Fruit fly (Drosophila melanogaster) whole organism, embryonic: ENCODE data around the gene CG43672.

ENCODE experiments used
- Ada2b ChIP-seq: fragments of 200-800 bp; sonication (Bioruptor generic); IDR thresholded peaks from 2 replicates; pipeline ENCODE4 v1.3.6; 2022; ENCODE audit warnings: missing biosample characterization, missing genetic modification characterization
- CG11695 ChIP-seq: fragments of 200-800 bp; sonication (Bioruptor generic); IDR thresholded peaks from 3 replicates; pipeline ENCODE4 v1.3.6; 2022; ENCODE audit warnings: missing biosample characterization, missing genetic modification characterization
- CG13775 ChIP-seq: fragments of 200-800 bp; sonication (Bioruptor generic); optimal IDR thresholded peaks from 3 replicates; lab custom pipeline; 2017; ENCODE audit warnings: missing biosample characterization, mild to moderate bottlenecking, missing genetic modification characterization
- CG13894 ChIP-seq: fragments of 200-800 bp; sonication (Bioruptor generic); optimal IDR thresholded peaks from 3 replicates; lab custom pipeline; 2018; ENCODE audit warnings: missing biosample characterization, mild to moderate bottlenecking, missing genetic modification characterization, moderate library complexity
- CG15696 ChIP-seq: fragments of 200-800 bp; sonication (Bioruptor generic); optimal IDR thresholded peaks from 2 replicates; lab custom pipeline; 2019; ENCODE audit warnings: missing biosample characterization, mild to moderate bottlenecking, missing genetic modification characterization, moderate library complexity
- CG16779 ChIP-seq: fragments of 200-800 bp; sonication (Bioruptor generic); IDR thresholded peaks from 2 replicates; pipeline ENCODE4 v1.3.6; 2022; ENCODE audit warnings: missing biosample characterization, missing genetic modification characterization
- CG16813 ChIP-seq: fragments of 200-800 bp; sonication (Bioruptor generic); IDR thresholded peaks from 3 replicates; pipeline ENCODE4 v1.3.6; 2022; ENCODE audit warnings: missing biosample characterization, missing genetic modification characterization; ENCODE audit not compliant: partially characterized antibody
- CG17328 ChIP-seq: fragments of 200-800 bp; sonication (Bioruptor generic); IDR thresholded peaks from 2 replicates; pipeline ENCODE4 v1.3.6; 2022; ENCODE audit warnings: missing biosample characterization, missing genetic modification characterization
- CG18599 ChIP-seq: fragments of 200-800 bp; sonication (Bioruptor generic); optimal IDR thresholded peaks from 3 replicates; lab custom pipeline; 2017; ENCODE audit warnings: missing biosample characterization, missing genetic modification characterization, mild to moderate bottlenecking, moderate library complexity, missing genetic modification reagents
- CG2678 ChIP-seq: fragments of 200-800 bp; sonication (Bioruptor generic); optimal IDR thresholded peaks from 3 replicates; lab custom pipeline; 2019; ENCODE audit warnings: missing biosample characterization, mild to moderate bottlenecking, missing genetic modification characterization, moderate library complexity
- CG5180 ChIP-seq: fragments of 200-800 bp; sonication (Bioruptor generic); optimal IDR thresholded peaks from 3 replicates; lab custom pipeline; 2017; ENCODE audit warnings: missing biosample characterization, missing genetic modification characterization, mild to moderate bottlenecking, moderate library complexity, missing genetic modification reagents
- CG8089 ChIP-seq: fragments of 200-800 bp; sonication (Bioruptor generic); optimal IDR thresholded peaks from 3 replicates; lab custom pipeline; 2016; ENCODE audit warnings: missing biosample characterization, missing genetic modification characterization
- CG9876 ChIP-seq: fragments of 200-800 bp; sonication (Bioruptor generic); optimal IDR thresholded peaks from 2 replicates; lab custom pipeline; 2016; ENCODE audit warnings: missing biosample characterization, missing genetic modification characterization
- CG9932 ChIP-seq: fragments of 200-800 bp; sonication (Bioruptor generic); IDR thresholded peaks from 2 replicates; pipeline ENCODE4 v1.3.6; 2022; ENCODE audit warnings: missing biosample characterization, missing genetic modification characterization
- CHES-1-like ChIP-seq: fragments of 200-800 bp; sonication (Bioruptor generic); optimal IDR thresholded peaks from 2 replicates; lab custom pipeline; 2016; ENCODE audit warnings: missing biosample characterization, missing genetic modification characterization
- Chrac-16 ChIP-seq: fragments of 200-800 bp; sonication (Bioruptor generic); optimal IDR thresholded peaks from 3 replicates; lab custom pipeline; 2016; ENCODE audit warnings: missing biosample characterization, missing genetic modification characterization
- CkIIα-i1 ChIP-seq: fragments of 200-800 bp; sonication (Bioruptor generic); IDR thresholded peaks from 2 replicates; pipeline ENCODE4 v1.3.6; 2022; ENCODE audit warnings: missing biosample characterization, missing genetic modification characterization
- Dad ChIP-seq: fragments of 200-800 bp; sonication (Bioruptor generic); optimal IDR thresholded peaks from 3 replicates; lab custom pipeline; 2016; ENCODE audit warnings: missing biosample characterization, missing genetic modification characterization
- Dip2 ChIP-seq: fragments of 200-800 bp; sonication (Bioruptor generic); IDR thresholded peaks from 2 replicates; pipeline ENCODE4 v1.3.6; 2022; ENCODE audit warnings: missing biosample characterization, missing genetic modification characterization
- ERR ChIP-seq: fragments of 200-800 bp; sonication (Bioruptor generic); optimal IDR thresholded peaks from 2 replicates; lab custom pipeline; 2016; ENCODE audit warnings: missing biosample characterization, missing genetic modification characterization
- GATAe ChIP-seq: fragments of 200-800 bp; sonication (Bioruptor generic); conservative IDR thresholded peaks from 2 replicates; pipeline ENCODE4 v1.3.6; 2022; ENCODE audit warnings: missing biosample characterization, missing genetic modification characterization
- Gsc ChIP-seq: fragments of 200-800 bp; sonication (Bioruptor generic); IDR thresholded peaks from 2 replicates; pipeline ENCODE4 v1.3.6; 2022; ENCODE audit warnings: missing biosample characterization, missing genetic modification characterization
- Hmr ChIP-seq: fragments of 200-800 bp; sonication (Bioruptor generic); optimal IDR thresholded peaks from 3 replicates; lab custom pipeline; 2017; ENCODE audit warnings: mild to moderate bottlenecking, missing biosample characterization, missing genetic modification reagents, missing genetic modification characterization
- Hr51 ChIP-seq, 2 experiments: fragments of 200-800 bp; sonication (Bioruptor generic); optimal IDR thresholded peaks; 2 replicates in 1 of 2; 3 replicates in 1 of 2; lab custom pipeline; 2016 to 2018; ENCODE audit warnings: missing biosample characterization in 2 of 2, missing genetic modification characterization in 2 of 2, mild to moderate bottlenecking in 1 of 2, moderate library complexity in 1 of 2
- NC2β ChIP-seq: fragments of 200-800 bp; sonication (Bioruptor generic); optimal IDR thresholded peaks from 2 replicates; lab custom pipeline; 2016; ENCODE audit warnings: missing biosample characterization, missing genetic modification characterization
- NfI ChIP-seq: fragments of 200-800 bp; sonication (Bioruptor generic); optimal IDR thresholded peaks from 3 replicates; lab custom pipeline; 2018; ENCODE audit warnings: missing biosample characterization, mild to moderate bottlenecking, missing genetic modification characterization, moderate library complexity
- PHDP ChIP-seq: fragments of 200-800 bp; sonication (Bioruptor generic); optimal IDR thresholded peaks from 3 replicates; lab custom pipeline; 2018; ENCODE audit warnings: missing biosample characterization, mild to moderate bottlenecking, missing genetic modification characterization, moderate library complexity
- ato ChIP-seq: fragments of 200-800 bp; sonication (Bioruptor generic); IDR thresholded peaks from 2 replicates; pipeline ENCODE4 v1.3.6; 2022; ENCODE audit warnings: missing biosample characterization, missing genetic modification characterization; ENCODE audit not compliant: partially characterized antibody
- bab2 ChIP-seq: fragments of 200-800 bp; sonication (Bioruptor generic); optimal IDR thresholded peaks from 2 replicates; lab custom pipeline; 2016; ENCODE audit warnings: missing biosample characterization, missing genetic modification characterization
- br ChIP-seq: fragments of >200 bp; optimal IDR thresholded peaks from 2 replicates; lab custom pipeline; 2017
- chm ChIP-seq: fragments of 200-800 bp; sonication (Bioruptor generic); IDR thresholded peaks from 2 replicates; pipeline ENCODE4 v1.3.6; 2022; ENCODE audit warnings: missing biosample characterization, missing genetic modification characterization
- dati ChIP-seq: fragments of 200-800 bp; sonication (Bioruptor generic); IDR thresholded peaks from 2 replicates; pipeline ENCODE4 v1.3.6; 2022; ENCODE audit warnings: missing biosample characterization, missing genetic modification characterization
- esg ChIP-seq: fragments of 200-800 bp; sonication (Bioruptor generic); conservative IDR thresholded peaks from 2 replicates; pipeline ENCODE4 v1.3.6; 2022; ENCODE audit warnings: missing biosample characterization, missing genetic modification characterization
- fd96Cb ChIP-seq: fragments of 200-800 bp; sonication (Bioruptor generic); optimal IDR thresholded peaks from 2 replicates; lab custom pipeline; 2018; ENCODE audit warnings: missing biosample characterization, mild to moderate bottlenecking, missing genetic modification characterization, moderate library complexity
- fru ChIP-seq: fragments of >200 bp; optimal IDR thresholded peaks from 2 replicates; lab custom pipeline; 2017
- ftz-f1 ChIP-seq: fragments of 200-800 bp; sonication (Bioruptor generic); optimal IDR thresholded peaks from 2 replicates; lab custom pipeline; 2016; ENCODE audit warnings: missing biosample characterization, missing genetic modification characterization
- fu2 ChIP-seq: fragments of 200-800 bp; sonication (Bioruptor generic); optimal IDR thresholded peaks from 2 replicates; lab custom pipeline; 2016; ENCODE audit warnings: missing biosample characterization, missing genetic modification characterization
- grn ChIP-seq: fragments of 200-800 bp; sonication (Bioruptor generic); optimal IDR thresholded peaks from 3 replicates; lab custom pipeline; 2017; ENCODE audit warnings: missing biosample characterization, missing genetic modification characterization
- hb ChIP-seq: fragments of 200-800 bp; sonication (Bioruptor generic); IDR thresholded peaks from 3 replicates; pipeline ENCODE4 v1.3.6; 2022; ENCODE audit warnings: missing biosample characterization, missing genetic modification characterization; ENCODE audit not compliant: partially characterized antibody
- kah ChIP-seq: fragments of 200-800 bp; sonication (Bioruptor generic); optimal IDR thresholded peaks from 2 replicates; lab custom pipeline; 2018; ENCODE audit warnings: missing biosample characterization, mild to moderate bottlenecking, missing genetic modification characterization
- lmd ChIP-seq: fragments of 200-800 bp; sonication (Bioruptor generic); IDR thresholded peaks from 2 replicates; pipeline ENCODE4 v1.3.6; 2022; ENCODE audit warnings: missing biosample characterization, missing genetic modification characterization
- maf-S ChIP-seq: fragments of 200-800 bp; sonication (Bioruptor generic); optimal IDR thresholded peaks from 2 replicates; lab custom pipeline; 2016; ENCODE audit warnings: missing biosample characterization, missing genetic modification characterization
- nerfin-1 ChIP-seq: fragments of 200-800 bp; sonication (Bioruptor generic); optimal IDR thresholded peaks from 3 replicates; lab custom pipeline; 2019; ENCODE audit warnings: missing biosample characterization, mild to moderate bottlenecking, missing genetic modification characterization, moderate library complexity
- pb ChIP-seq: fragments of 200-800 bp; sonication (Bioruptor generic); optimal IDR thresholded peaks from 3 replicates; lab custom pipeline; 2016; ENCODE audit warnings: missing biosample characterization, missing genetic modification characterization
- pros ChIP-seq: fragments of 200-800 bp; sonication (Bioruptor generic); optimal IDR thresholded peaks from 3 replicates; lab custom pipeline; 2019; ENCODE audit warnings: missing biosample characterization, mild to moderate bottlenecking, missing genetic modification characterization, moderate library complexity
- schlank ChIP-seq: fragments of 200-800 bp; sonication (Bioruptor generic); optimal IDR thresholded peaks from 2 replicates; lab custom pipeline; 2018; ENCODE audit warnings: missing biosample characterization, mild to moderate bottlenecking, missing genetic modification characterization
- sens-2 ChIP-seq: fragments of 200-800 bp; sonication (Bioruptor generic); IDR thresholded peaks from 2 replicates; pipeline ENCODE4 v1.3.6; 2022; ENCODE audit warnings: missing biosample characterization, missing genetic modification characterization
- stwl ChIP-seq: fragments of 200-800 bp; sonication (Bioruptor generic); optimal IDR thresholded peaks from 3 replicates; lab custom pipeline; 2018; ENCODE audit warnings: missing biosample characterization, mild to moderate bottlenecking, missing genetic modification characterization, moderate library complexity
- twi ChIP-seq: fragments of 200-800 bp; optimal IDR thresholded peaks from 2 replicates; lab custom pipeline; 2019; ENCODE audit warnings: missing biosample characterization, mild to moderate bottlenecking, missing genetic modification characterization, moderate library complexity
- wdn ChIP-seq: fragments of 200-800 bp; sonication (Bioruptor generic); IDR thresholded peaks from 2 replicates; pipeline ENCODE4 v1.3.6; 2022; ENCODE audit warnings: missing biosample characterization, missing genetic modification characterization

The CG43672 gene

dm6 chrX:15788235-15789187, 15.7 kb downstream of the CG43672 start, which contains the start of gene Rhp (continued):
- TF ChIP-seq pros (GFP tag; lab: Kevin White, UChicago) (no peak), CG11695 (GFP tag; lab: Robert Waterston, UW) (0 out of 3 replicates have a peak, but pooled peaks have one; percentile 34), ftz-f1 (GFP tag; lab: Kevin White, UChicago) (no peak), CG15696 (tag; lab: Kevin White, UChicago) (peak; percentile 75), CG9876 (no peak), lmd (GFP tag; lab: Robert Waterston, UW) (no peak), Gsc (GFP tag; lab: Robert Waterston, UW) (no peak), chm (GFP tag; lab: Robert Waterston, UW) (no peak), CG18599 (GFP tag; lab: Kevin White, UChicago) (no peak), schlank (tag; lab: Kevin White, UChicago) (no peak), CG8089 (GFP tag; lab: Kevin White, UChicago) (no peak), Dip2 (no peak), esg (GFP tag; lab: Robert Waterston, UW) (no peak), bab2 (GFP tag; lab: Kevin White, UChicago) (no peak), grn (GFP tag; lab: Kevin White, UChicago) (no peak), maf-S (GFP tag; lab: Kevin White, UChicago) (no peak), twi (tag; lab: Kevin White, UChicago) (no peak), stwl (tag; lab: Kevin White, UChicago) (no peak), fd96Cb (tag; lab: Kevin White, UChicago) (no peak), wdn (GFP tag; lab: Robert Waterston, UW) (no peak), ERR (no peak), NfI (GFP tag; lab: Kevin White, UChicago) (peak; percentile 0), CG13775 (GFP tag; lab: Kevin White, UChicago) (no peak), Chrac-16 (GFP tag; lab: Kevin White, UChicago) (no peak), pb (GFP tag; lab: Kevin White, UChicago) (no peak), CHES-1-like (GFP tag; lab: Kevin White, UChicago) (no peak), CG16813 (GFP tag; lab: Robert Waterston, UW) (peak; percentile 27; the same call in 1 of the 3 replicates), nerfin-1 (peak; percentile 49), CG13894 (tag; lab: Kevin White, UChicago) (no peak), Hr51 (GFP tag; optimal IDR thresholded peaks at IDR 0.05; lab: Kevin White, UChicago) (no peak), sens-2 (GFP tag; lab: Robert Waterston, UW) (no peak), fu2 (GFP tag; lab: Kevin White, UChicago) (no peak), CG5180 (peak; percentile 56), fru (lab: Kevin White, UChicago) (no peak), CkIIα-i1 (GFP tag; lab: Robert Waterston, UW) (no peak), Hmr (GFP tag; lab: Kevin White, UChicago) (peak; percentile 37), PHDP (tag; lab: Kevin White, UChicago) (peak; percentile 71), dati (GFP tag; lab: Robert Waterston, UW) (no peak), Ada2b (GFP tag; lab: Robert Waterston, UW) (no peak), GATAe (GFP tag; lab: Robert Waterston, UW) (no peak), Dad (GFP tag; lab: Kevin White, UChicago) (no peak), CG2678 (no peak), CG17328 (GFP tag; lab: Robert Waterston, UW) (no peak; the same call in 1 of the 2 replicates), hb (GFP tag; lab: Robert Waterston, UW) (no peak), NC2β (GFP tag; lab: Kevin White, UChicago) (no peak), br (lab: Kevin White, UChicago) (no peak), kah (GFP tag; lab: Kevin White, UChicago) (peak; percentile 36), CG9932 (GFP tag; lab: Robert Waterston, UW) (no peak), CG16779 (GFP tag; lab: Robert Waterston, UW) (no peak), ato (GFP tag; lab: Robert Waterston, UW) (no peak)
